Worm (Caenorhabditis elegans): Measurements from ENCODE around the gene aptf-2.

DNA sequence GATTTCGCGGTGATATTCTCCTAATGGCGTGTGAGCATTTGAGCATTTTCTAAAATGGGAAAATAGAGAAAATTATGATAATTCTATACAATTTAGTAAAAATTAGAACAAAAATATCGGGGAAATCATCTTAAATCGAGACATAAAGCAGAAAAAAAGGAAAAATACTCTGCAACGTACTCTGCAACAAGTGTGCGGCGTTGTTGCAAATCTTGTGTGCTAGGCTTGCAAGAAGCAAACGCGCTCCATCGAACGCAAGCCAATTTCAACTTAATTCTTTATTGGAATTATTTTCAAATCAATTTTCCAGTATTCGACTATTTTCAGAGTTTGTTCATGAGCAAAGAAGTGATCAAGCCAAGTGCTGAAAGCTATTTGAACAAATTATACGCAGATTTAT is 29.8 kb downstream of the aptf-2 start, which contains the start of the genes Y62E10A.20, Y62E10A.23 and mdt-9:
- TF ChIP-seq med-1 (GFP tag; optimal IDR thresholded peaks at IDR 0.05; ENCODE audit: insufficient read depth) = peak; percentile 88
- TF ChIP-seq klf-2 (GFP tag; conservative IDR thresholded peaks at IDR 0.05) = peak; percentile 80
- no peak for TF ChIP-seq ref-1 (GFP tag; conservative IDR thresholded peaks at IDR 0.05)
- TF ChIP-seq tab-1 (GFP tag; IDR thresholded peaks at IDR 0.05) = peak; percentile 54; the same call in 1 of the 2 replicates
- peak; percentile 24 for TF ChIP-seq cog-1 (tag; optimal IDR thresholded peaks at IDR 0.05)
- peak; percentile 82; the same call in 1 of the 2 replicates for TF ChIP-seq ztf-23 (GFP tag; IDR thresholded peaks at IDR 0.05)
- peak; percentile 86 for TF ChIP-seq flt-1 (GFP tag; IDR thresholded peaks at IDR 0.05)
